Worm (Caenorhabditis elegans) whole organism, L4/young adult: ENCODE results near the gene C17C3.3.
"Not testable (repeated sequence)": the region's sequence is repeated elsewhere in the genome, so short reads cannot be mapped to it uniquely, and the experiment has no call there.

ENCODE experiments used
- W03F9.2 ChIP-seq: fragments of 150-350 bp; optimal IDR thresholded peaks from 2 replicates; lab custom pipeline; 2014; ENCODE audit warnings: missing biosample characterization, missing genetic modification characterization
- dao-5 ChIP-seq: sonication (generic microtip); optimal IDR thresholded peaks from 2 replicates; lab custom pipeline; 2016; ENCODE audit warnings: missing genotype, missing genetic modification characterization, moderate library complexity, missing compliant biosample characterization
- him-1 ChIP-seq: sonication (generic microtip); optimal IDR thresholded peaks from 2 replicates; lab custom pipeline; 2016; ENCODE audit warnings: missing genotype, missing genetic modification reagents, missing genetic modification characterization, missing compliant biosample characterization

Gene C17C3.3

ce11 chrII:5534939-5535338 lies 26.6 kb upstream of the C17C3.3 start, which contains the start of gene hlh-25:
Gene hlh-25 (plus strand): TSS chrII:5535239.
- not testable (repeated sequence) for TF ChIP-seq him-1, W03F9.2, dao-5 (tag; lab: Kevin White, UChicago)

- TF ChIP-seq dao-5 (tag; lab: Kevin White, UChicago) (no peak), him-1 (tag; lab: Kevin White, UChicago) (no peak), W03F9.2 (tag; lab: Kevin White, UChicago) (no peak)
Measured at ce11 chrII:5537078-5537477, 24.5 kb upstream of the C17C3.3 start.

ce11 chrII:5537524-5537923 lies 24.0 kb upstream of the C17C3.3 start, which contains the start of gene C17C3.11:
Gene C17C3.11 (plus strand): TSS chrII:5537824.
- TF ChIP-seq W03F9.2 (tag; lab: Kevin White, UChicago) (no peak), him-1 (tag; lab: Kevin White, UChicago) (no peak), dao-5 (tag; lab: Kevin White, UChicago) (no peak)

ce11 chrII:5540113-5540512 lies 21.4 kb upstream of the C17C3.3 start, which contains the start of gene hlh-27:
Gene hlh-27 (minus strand): TSS chrII:5540213.
- not testable (repeated sequence) for TF ChIP-seq W03F9.2, dao-5, him-1 (tag; lab: Kevin White, UChicago)

ce11 chrII:5541685-5542084 lies 19.9 kb upstream of the C17C3.3 start, which contains the start of gene C17C3.24:
Gene C17C3.24 (minus strand): TSS chrII:5541785.
- TF ChIP-seq dao-5 (tag; lab: Kevin White, UChicago) (no peak), him-1 (tag; lab: Kevin White, UChicago) (no peak), W03F9.2 (tag; lab: Kevin White, UChicago) (no peak)

ce11 chrII:5543476-5544144 lies 17.9 kb upstream of the C17C3.3 start:
- TF ChIP-seq dao-5 (tag; lab: Kevin White, UChicago) (peak; percentile 89), him-1 (tag; lab: Kevin White, UChicago) (peak; percentile 98), W03F9.2 (tag; lab: Kevin White, UChicago) (peak; percentile 80)

- TF ChIP-seq him-1 (tag; lab: Kevin White, UChicago) (no peak), W03F9.2 (tag; lab: Kevin White, UChicago) (no peak), dao-5 (tag; lab: Kevin White, UChicago) (no peak)
Measured at ce11 chrII:5544145-5544515, 17.4 kb upstream of the C17C3.3 start.

- no peak for TF ChIP-seq him-1 (tag; lab: Kevin White, UChicago)
- TF ChIP-seq W03F9.2 (tag; lab: Kevin White, UChicago): no peak
- no peak for TF ChIP-seq dao-5 (tag; lab: Kevin White, UChicago)
Measured at ce11 chrII:5544764-5545163, 16.8 kb upstream of the C17C3.3 start, which contains the start of gene ins-13. Gene ins-13 (minus strand): TSS chrII:5544864.

- TF ChIP-seq dao-5 (tag; lab: Kevin White, UChicago) (no peak), him-1 (tag; lab: Kevin White, UChicago) (no peak), W03F9.2 (tag; lab: Kevin White, UChicago) (no peak)
Measured at ce11 chrII:5547442-5547894, 14.1 kb upstream of the C17C3.3 start, which contains the start of gene acdh-2. Gene acdh-2 (minus strand): TSS chrII:5547492.

ce11 chrII:5549746-5550145 lies 11.8 kb upstream of the C17C3.3 start, which contains the start of gene C17C3.6:
Gene C17C3.6 (plus strand): TSS chrII:5550046.
- TF ChIP-seq dao-5 (tag; lab: Kevin White, UChicago): no peak
- TF ChIP-seq him-1 (tag; lab: Kevin White, UChicago): no peak
- TF ChIP-seq W03F9.2 (tag; lab: Kevin White, UChicago): no peak

- TF ChIP-seq him-1 (tag; lab: Kevin White, UChicago) (no peak), W03F9.2 (tag; lab: Kevin White, UChicago) (no peak), dao-5 (tag; lab: Kevin White, UChicago) (no peak)
Measured at ce11 chrII:5551517-5551916, 10.0 kb upstream of the C17C3.3 start, which contains the start of gene C17C3.5. Gene C17C3.5 (plus strand): TSS chrII:5551817.

ce11 chrII:5553531-5553930 lies 8.0 kb upstream of the C17C3.3 start:
- TF ChIP-seq him-1 (tag; lab: Kevin White, UChicago) (no peak), W03F9.2 (tag; lab: Kevin White, UChicago) (no peak), dao-5 (tag; lab: Kevin White, UChicago) (no peak)

- TF ChIP-seq dao-5 (tag; lab: Kevin White, UChicago) (no peak), him-1 (tag; lab: Kevin White, UChicago) (no peak)
Measured at ce11 chrII:5554317-5554716, 7.2 kb upstream of the C17C3.3 start, which contains the start of gene ins-12. Gene ins-12 (plus strand): TSS chrII:5554617.
